Worm (Caenorhabditis elegans) whole organism, young adult: Measurements from ENCODE around the gene zmp-5.

Experiments used
- B0035.1 ChIP-seq: sonication (generic microtip); optimal IDR thresholded peaks from 2 replicates; lab custom pipeline; 2016; ENCODE audit warnings: missing genetic modification characterization, mild to moderate bottlenecking, missing compliant biosample characterization, missing genotype, missing genetic modification reagents
- B0336.3 ChIP-seq: fragments of 200-800 bp; sonication (Bioruptor generic); IDR thresholded peaks from 2 replicates; pipeline ENCODE4 v1.3.6; 2022; ENCODE audit warnings: missing genetic modification characterization, missing compliant biosample characterization
- F37B4.10 ChIP-seq: fragments of 200-800 bp; sonication (Bioruptor generic); IDR thresholded peaks from 2 replicates; pipeline ENCODE4 v1.3.6; 2022; ENCODE audit warnings: missing genetic modification characterization, missing compliant biosample characterization
- F55B11.4 ChIP-seq: sonication (generic microtip); optimal IDR thresholded peaks from 2 replicates; lab custom pipeline; 2016; ENCODE audit warnings: missing compliant biosample characterization, missing genetic modification characterization, borderline replicate concordance; ENCODE audit not compliant: insufficient read depth
- F57C9.4 ChIP-seq: sonication (generic microtip); optimal IDR thresholded peaks from 2 replicates; lab custom pipeline; 2017; ENCODE audit warnings: mild to moderate bottlenecking, missing genetic modification characterization, missing compliant biosample characterization
- T07F8.4 ChIP-seq: sonication (generic microtip); optimal IDR thresholded peaks from 2 replicates; lab custom pipeline; 2016; ENCODE audit warnings: mild to moderate bottlenecking, missing genetic modification characterization, moderate library complexity, missing compliant biosample characterization
- Y53G8AR.9 ChIP-seq: fragments of 200-800 bp; sonication (Bioruptor generic); conservative IDR thresholded peaks from 2 replicates; pipeline ENCODE4 v1.3.6; 2022; ENCODE audit warnings: missing genetic modification reagents, missing genetic modification characterization, missing compliant biosample characterization
- ZK185.1 ChIP-seq: sonication (generic microtip); optimal IDR thresholded peaks from 2 replicates; lab custom pipeline; 2016; ENCODE audit warnings: mild to moderate bottlenecking, missing genetic modification characterization, missing compliant biosample characterization; ENCODE audit not compliant: poor library complexity, severe bottlenecking
- ama-1 ChIP-seq, 3 experiments: fragments of 150-350 bp in 1 of 3; sonication (generic microtip) in 2 of 3; optimal IDR thresholded peaks; 2 replicates each; lab custom pipeline; 2014 to 2018; ENCODE audit warnings: missing biosample characterization in 2 of 3, missing genetic modification characterization in 2 of 3, missing genetic modification reagents in 2 of 3
- athp-1 ChIP-seq: sonication (generic microtip); optimal IDR thresholded peaks from 2 replicates; lab custom pipeline; 2017; ENCODE audit warnings: mild to moderate bottlenecking, missing genetic modification characterization, missing compliant biosample characterization
- attf-3 ChIP-seq: fragments of 200-800 bp; sonication (Bioruptor generic); conservative IDR thresholded peaks from 2 replicates; pipeline ENCODE4 v1.3.6; 2022; ENCODE audit warnings: missing genetic modification reagents, missing genetic modification characterization, missing compliant biosample characterization
- attf-6 ChIP-seq: fragments of 200-800 bp; sonication (Bioruptor generic); IDR thresholded peaks from 2 replicates; pipeline ENCODE4 v1.3.6; 2022; ENCODE audit warnings: missing genetic modification reagents, missing genetic modification characterization, missing compliant biosample characterization
- cebp-1 ChIP-seq, 2 experiments: fragments of 200-800 bp in 1 of 2; sonication (Bioruptor generic) in 1 of 2; sonication (generic microtip) in 1 of 2; IDR thresholded peaks in 1 of 2; optimal IDR thresholded peaks in 1 of 2; 2 replicates each; pipeline versions ENCODE4 v1.3.6 to Lab custom; 2017 to 2022; ENCODE audit warnings: missing compliant biosample characterization in 2 of 2, missing genetic modification characterization in 2 of 2, mild to moderate bottlenecking in 1 of 2, missing genetic modification reagents in 1 of 2, moderate library complexity in 1 of 2
- ceh-79 ChIP-seq: sonication (generic microtip); optimal IDR thresholded peaks from 2 replicates; lab custom pipeline; 2017; ENCODE audit warnings: mild to moderate bottlenecking, missing genetic modification characterization, missing compliant biosample characterization
- chd-7 ChIP-seq: sonication (generic microtip); optimal IDR thresholded peaks from 2 replicates; lab custom pipeline; 2016; ENCODE audit warnings: mild to moderate bottlenecking, missing genetic modification characterization, moderate library complexity, missing compliant biosample characterization
- dox-1 ChIP-seq: fragments of 200-800 bp; sonication (Bioruptor generic); IDR thresholded peaks from 2 replicates; pipeline ENCODE4 v1.3.6; 2022; ENCODE audit warnings: missing genetic modification reagents, missing genetic modification characterization, missing compliant biosample characterization
- dpff-1 ChIP-seq: sonication (generic microtip); optimal IDR thresholded peaks from 2 replicates; lab custom pipeline; 2017; ENCODE audit warnings: mild to moderate bottlenecking, missing genetic modification characterization, missing compliant biosample characterization
- efl-1 ChIP-seq: fragments of 150-350 bp; optimal IDR thresholded peaks from 2 replicates; lab custom pipeline; 2014; ENCODE audit warnings: missing biosample characterization, missing genetic modification reagents, missing genetic modification characterization
- egl-18 ChIP-seq: fragments of 200-800 bp; sonication (Bioruptor generic); IDR thresholded peaks from 2 replicates; pipeline ENCODE4 v1.3.6; 2022; ENCODE audit warnings: missing genetic modification reagents, missing genetic modification characterization, missing compliant biosample characterization
- hlh-12 ChIP-seq: sonication (generic microtip); optimal IDR thresholded peaks from 2 replicates; lab custom pipeline; 2016; ENCODE audit warnings: missing genetic modification characterization, missing compliant biosample characterization
- hrde-1 ChIP-seq: sonication (generic microtip); optimal IDR thresholded peaks from 2 replicates; lab custom pipeline; 2016; ENCODE audit warnings: missing genetic modification characterization, mild to moderate bottlenecking, missing compliant biosample characterization, moderate library complexity, missing genotype, missing genetic modification reagents, borderline replicate concordance
- lag-1 ChIP-seq: fragments of 200-800 bp; sonication (Bioruptor generic); IDR thresholded peaks from 2 replicates; pipeline ENCODE4 v1.3.6; 2022; ENCODE audit warnings: missing genetic modification reagents, missing genetic modification characterization, missing compliant biosample characterization
- let-526 ChIP-seq: fragments of 200-800 bp; sonication (Bioruptor generic); IDR thresholded peaks from 2 replicates; pipeline ENCODE4 v1.3.6; 2022; ENCODE audit warnings: missing genetic modification reagents, missing genetic modification characterization, missing compliant biosample characterization
- lin-35 ChIP-seq, 3 experiments: fragments of 150-350 bp in 2 of 3; sonication (generic microtip) in 1 of 3; optimal IDR thresholded peaks; 2 replicates each; lab custom pipeline; 2014 to 2018; ENCODE audit warnings: missing biosample characterization in 3 of 3, missing genetic modification characterization in 3 of 3, missing genetic modification reagents in 3 of 3
- lin-54 ChIP-seq: fragments of 200-800 bp; sonication (Bioruptor generic); optimal IDR thresholded peaks from 2 replicates; lab custom pipeline; 2018; ENCODE audit warnings: mild to moderate bottlenecking, missing genetic modification characterization, missing compliant biosample characterization
- lsl-1 ChIP-seq: fragments of 200-800 bp; sonication (Bioruptor generic); optimal IDR thresholded peaks from 2 replicates; lab custom pipeline; 2018; ENCODE audit warnings: mild to moderate bottlenecking, missing genetic modification characterization, moderate library complexity, missing compliant biosample characterization
- madf-3 ChIP-seq: fragments of 200-800 bp; sonication (Bioruptor generic); IDR thresholded peaks from 2 replicates; pipeline ENCODE4 v1.3.6; 2022; ENCODE audit warnings: missing genetic modification reagents, missing genetic modification characterization, missing compliant biosample characterization
- mcd-1 ChIP-seq: fragments of 200-800 bp; sonication (Bioruptor generic); IDR thresholded peaks from 2 replicates; pipeline ENCODE4 v1.3.6; 2022; ENCODE audit warnings: missing genetic modification reagents, missing genetic modification characterization, missing compliant biosample characterization
- mel-28 ChIP-seq: sonication (generic microtip); optimal IDR thresholded peaks from 2 replicates; lab custom pipeline; 2016; ENCODE audit warnings: borderline replicate concordance, mild to moderate bottlenecking, missing genetic modification characterization, missing compliant biosample characterization
- nhr-120 ChIP-seq: fragments of 200-800 bp; sonication (Bioruptor generic); IDR thresholded peaks from 2 replicates; pipeline ENCODE4 v1.3.6; 2022; ENCODE audit warnings: missing genetic modification characterization, missing compliant biosample characterization
- nhr-179 ChIP-seq: sonication (generic microtip); optimal IDR thresholded peaks from 2 replicates; lab custom pipeline; 2016; ENCODE audit warnings: mild to moderate bottlenecking, missing genetic modification characterization, missing compliant biosample characterization
- nhr-80 ChIP-seq: sonication (generic microtip); optimal IDR thresholded peaks from 2 replicates; lab custom pipeline; 2016; ENCODE audit warnings: missing genetic modification characterization, missing compliant biosample characterization
- pha-4 ChIP-seq: fragments of 150-350 bp; sonication (generic microtip); optimal IDR thresholded peaks from 2 replicates; lab custom pipeline; 2014; ENCODE audit warnings: missing biosample characterization, missing genetic modification reagents, missing genetic modification characterization
- rcor-1 ChIP-seq: fragments of 200-800 bp; sonication (Bioruptor generic); IDR thresholded peaks from 2 replicates; pipeline ENCODE4 v1.3.6; 2022; ENCODE audit warnings: missing genetic modification reagents, missing genetic modification characterization, missing compliant biosample characterization
- rec-8 ChIP-seq, 2 experiments: sonication (generic microtip); optimal IDR thresholded peaks; 2 replicates each; lab custom pipeline; 2016; ENCODE audit warnings: mild to moderate bottlenecking in 2 of 2, missing genetic modification characterization in 2 of 2, missing genetic modification reagents in 2 of 2, missing genotype in 2 of 2, missing biosample characterization in 1 of 2, missing compliant biosample characterization in 1 of 2, moderate library complexity in 1 of 2
- sdz-38 ChIP-seq: sonication (generic microtip); optimal IDR thresholded peaks from 2 replicates; lab custom pipeline; 2016; ENCODE audit warnings: missing genotype, missing genetic modification characterization, missing compliant biosample characterization
- snpc-1.1 ChIP-seq: sonication (generic microtip); optimal IDR thresholded peaks from 2 replicates; lab custom pipeline; 2017; ENCODE audit warnings: missing genetic modification characterization, mild to moderate bottlenecking, missing compliant biosample characterization, antibody characterized with exemption, moderate library complexity, missing genotype, missing genetic modification reagents; ENCODE audit not compliant: insufficient read depth
- snpc-4 ChIP-seq, 5 experiments: fragments of 150-350 bp in 1 of 5; sonication (generic microtip) in 4 of 5; optimal IDR thresholded peaks; 2 replicates each; lab custom pipeline; 2014 to 2018; ENCODE audit warnings: missing genetic modification characterization in 5 of 5, missing biosample characterization in 3 of 5, antibody characterized with exemption in 2 of 5, mild to moderate bottlenecking in 2 of 5, missing compliant biosample characterization in 2 of 5, missing genotype in 2 of 5, moderate library complexity in 2 of 5, missing genetic modification reagents in 1 of 5
- tbp1 ChIP-seq: fragments of 200-800 bp; sonication (Bioruptor generic); optimal IDR thresholded peaks from 2 replicates; lab custom pipeline; 2018; ENCODE audit warnings: mild to moderate bottlenecking, missing genetic modification characterization, missing compliant biosample characterization
- unc-130 ChIP-seq: sonication (generic microtip); optimal IDR thresholded peaks from 2 replicates; lab custom pipeline; 2016; ENCODE audit warnings: missing genetic modification reagents, missing genetic modification characterization, missing compliant biosample characterization
- unc-62 ChIP-seq: fragments of 150-350 bp; optimal IDR thresholded peaks from 2 replicates; lab custom pipeline; 2014; ENCODE audit warnings: missing biosample characterization, missing genetic modification reagents, missing genetic modification characterization
- xnd-1 ChIP-seq: sonication (generic microtip); optimal IDR thresholded peaks from 2 replicates; lab custom pipeline; 2016; ENCODE audit warnings: missing genotype, missing genetic modification reagents, missing genetic modification characterization, missing compliant biosample characterization
- ztf-25 ChIP-seq: fragments of 200-800 bp; sonication (Bioruptor generic); IDR thresholded peaks from 2 replicates; pipeline ENCODE4 v1.3.6; 2022; ENCODE audit warnings: missing genetic modification reagents, missing genetic modification characterization, missing compliant biosample characterization
- ztf-28 ChIP-seq: fragments of 200-800 bp; sonication (Bioruptor generic); IDR thresholded peaks from 2 replicates; pipeline ENCODE4 v1.3.6; 2022; ENCODE audit warnings: missing genetic modification reagents, missing genetic modification characterization, missing compliant biosample characterization
- ztf-3 ChIP-seq: fragments of 200-800 bp; sonication (Bioruptor generic); optimal IDR thresholded peaks from 2 replicates; lab custom pipeline; 2018; ENCODE audit warnings: mild to moderate bottlenecking, missing genetic modification characterization, missing compliant biosample characterization

Gene zmp-5

ce11 chrX:12661091-12661526, 14.2 kb downstream of the zmp-5 start (continued):
- TF ChIP-seq hrde-1 (tag; lab: Kevin White, UChicago) (peak; percentile 86), mel-28 (no peak), F55B11.4 (tag; lab: Kevin White, UChicago) (no peak), unc-62 (GFP tag; lab: Kevin White, UChicago) (no peak), sdz-38 (tag; lab: Kevin White, UChicago) (no peak), attf-3 (GFP tag; lab: Robert Waterston, UW) (0 out of 2 replicates have a peak, but pooled peaks have one; percentile 14), rcor-1 (GFP tag; lab: Robert Waterston, UW) (peak; percentile 70), B0035.1 (peak; percentile 53), ama-1 (optimal IDR thresholded peaks at IDR 0.05; lab: Kevin White, UChicago) (no peak), ama-1 (GFP tag; optimal IDR thresholded peaks at IDR 0.05; lab: Kevin White, UChicago) (peak in 1 of 2 experiments; percentile 72), chd-7 (peak; percentile 84), dox-1 (peak; percentile 84), lag-1 (GFP tag; lab: Robert Waterston, UW) (no peak), hlh-12 (tag; lab: Kevin White, UChicago) (no peak), ceh-79 (tag; lab: Kevin White, UChicago) (peak; percentile 31), attf-6 (GFP tag; lab: Robert Waterston, UW) (peak; percentile 72; the same call in 1 of the 2 replicates), unc-130 (GFP tag; lab: Kevin White, UChicago) (peak; percentile 57), nhr-120 (no peak), ztf-25 (GFP tag; lab: Robert Waterston, UW) (peak; percentile 60; the same call in 1 of the 2 replicates), pha-4 (no peak), ztf-3 (GFP tag; lab: Kevin White, UChicago) (no peak), tbp1 (GFP tag; lab: Kevin White, UChicago) (peak; percentile 92), B0336.3 (GFP tag; lab: Robert Waterston, UW) (peak; percentile 53; the same call in 1 of the 2 replicates), F37B4.10 (GFP tag; lab: Robert Waterston, UW) (0 out of 2 replicates have a peak, but pooled peaks have one; percentile 59), ztf-28 (GFP tag; lab: Robert Waterston, UW) (no peak), ZK185.1 (tag; lab: Kevin White, UChicago) (peak; percentile 84), snpc-4 (GFP tag; optimal IDR thresholded peaks at IDR 0.05; lab: Kevin White, UChicago) (peak; percentile 71), snpc-4 (tag; optimal IDR thresholded peaks at IDR 0.05; lab: Kevin White, UChicago) (peak in 3 of 4 experiments; percentile 53 to 80 (median 70)), nhr-80 (peak; percentile 46), Y53G8AR.9 (GFP tag; lab: Robert Waterston, UW) (no peak), lin-54 (GFP tag; lab: Kevin White, UChicago) (peak; percentile 32), F57C9.4 (tag; lab: Kevin White, UChicago) (no peak), lin-35 (GFP tag; optimal IDR thresholded peaks at IDR 0.05; lab: Kevin White, UChicago) (peak in 1 of 3 experiments; percentile 63), athp-1 (tag; lab: Kevin White, UChicago) (peak; percentile 39), let-526 (GFP tag; lab: Robert Waterston, UW) (0 out of 2 replicates have a peak, but pooled peaks have one; percentile 13), rec-8 (tag; optimal IDR thresholded peaks at IDR 0.05; lab: Kevin White, UChicago) (peak; percentile 39 to 64), egl-18 (GFP tag; lab: Robert Waterston, UW) (0 out of 2 replicates have a peak, but pooled peaks have one; percentile 34), dpff-1 (tag; lab: Kevin White, UChicago) (no peak), efl-1 (GFP tag; lab: Kevin White, UChicago) (no peak), madf-3 (GFP tag; lab: Robert Waterston, UW) (no peak), nhr-179 (tag; lab: Kevin White, UChicago) (peak; percentile 72), cebp-1 (GFP tag; IDR thresholded peaks at IDR 0.05; lab: Robert Waterston, UW) (0 out of 2 replicates have a peak, but pooled peaks have one; percentile 11), cebp-1 (tag; optimal IDR thresholded peaks at IDR 0.05; lab: Kevin White, UChicago) (peak; percentile 70), T07F8.4 (tag; lab: Kevin White, UChicago) (peak; percentile 50), snpc-1.1 (tag; lab: Kevin White, UChicago) (peak; percentile 60), xnd-1 (no peak), mcd-1 (GFP tag; lab: Robert Waterston, UW) (peak; percentile 63), lsl-1 (GFP tag; lab: Kevin White, UChicago) (peak; percentile 27)
